Fruit fly (Drosophila melanogaster) whole organism, embryonic: ENCODE measurements around the gene CG34427.

ENCODE experiments used
- Asciz ChIP-seq: fragments of 200-800 bp; sonication (Bioruptor generic); optimal IDR thresholded peaks from 2 replicates; lab custom pipeline; 2017; ENCODE audit warnings: missing biosample characterization, mild to moderate bottlenecking, missing genetic modification characterization, missing genetic modification reagents
- Blimp-1 ChIP-seq: fragments of 200-800 bp; sonication (Bioruptor generic); optimal IDR thresholded peaks from 3 replicates; lab custom pipeline; 2018; ENCODE audit warnings: missing biosample characterization, missing genetic modification characterization, mild to moderate bottlenecking, moderate library complexity, missing genetic modification reagents
- CG10462 ChIP-seq: fragments of 200-800 bp; sonication (Bioruptor generic); optimal IDR thresholded peaks from 2 replicates; lab custom pipeline; 2016; ENCODE audit warnings: missing biosample characterization, missing genetic modification characterization
- CG11504 ChIP-seq: fragments of 200-800 bp; sonication (Bioruptor generic); optimal IDR thresholded peaks from 3 replicates; lab custom pipeline; 2019; ENCODE audit warnings: missing biosample characterization, mild to moderate bottlenecking, missing genetic modification characterization, moderate library complexity
- CG11695 ChIP-seq: fragments of 200-800 bp; sonication (Bioruptor generic); IDR thresholded peaks from 3 replicates; pipeline ENCODE4 v1.3.6; 2022; ENCODE audit warnings: missing biosample characterization, missing genetic modification characterization
- CG12104 ChIP-seq: fragments of 200-800 bp; sonication (Bioruptor generic); optimal IDR thresholded peaks from 3 replicates; lab custom pipeline; 2016; ENCODE audit warnings: missing biosample characterization, missing genetic modification characterization
- CG1647 ChIP-seq: fragments of 200-800 bp; sonication (Bioruptor generic); optimal IDR thresholded peaks from 3 replicates; lab custom pipeline; 2016; ENCODE audit warnings: missing biosample characterization, missing genetic modification characterization
- CG16779 ChIP-seq: fragments of 200-800 bp; sonication (Bioruptor generic); IDR thresholded peaks from 2 replicates; pipeline ENCODE4 v1.3.6; 2022; ENCODE audit warnings: missing biosample characterization, missing genetic modification characterization
- CG16813 ChIP-seq: fragments of 200-800 bp; sonication (Bioruptor generic); IDR thresholded peaks from 3 replicates; pipeline ENCODE4 v1.3.6; 2022; ENCODE audit warnings: missing biosample characterization, missing genetic modification characterization; ENCODE audit not compliant: partially characterized antibody
- CG18011 ChIP-seq: fragments of 200-800 bp; sonication (Bioruptor generic); optimal IDR thresholded peaks from 2 replicates; lab custom pipeline; 2017; ENCODE audit warnings: missing biosample characterization, missing genetic modification characterization, mild to moderate bottlenecking, moderate library complexity, missing genotype
- CG2875 ChIP-seq: fragments of 200-800 bp; sonication (Bioruptor generic); optimal IDR thresholded peaks from 2 replicates; lab custom pipeline; 2017; ENCODE audit warnings: missing biosample characterization, mild to moderate bottlenecking, missing genetic modification characterization, missing genetic modification reagents
- CG30431 ChIP-seq: fragments of 200-800 bp; sonication (Bioruptor generic); optimal IDR thresholded peaks from 2 replicates; lab custom pipeline; 2017; ENCODE audit warnings: missing biosample characterization, missing genetic modification characterization
- CG32532 ChIP-seq: fragments of 200-800 bp; sonication (Bioruptor generic); IDR thresholded peaks from 2 replicates; pipeline ENCODE4 v1.3.6; 2022; ENCODE audit warnings: missing biosample characterization, missing genetic modification characterization
- CG4854 ChIP-seq: fragments of 200-800 bp; sonication (Bioruptor generic); optimal IDR thresholded peaks from 2 replicates; lab custom pipeline; 2016; ENCODE audit warnings: missing biosample characterization, missing genetic modification characterization, inconsistent platforms
- CG6254 ChIP-seq: fragments of 200-800 bp; sonication (Bioruptor generic); optimal IDR thresholded peaks from 3 replicates; lab custom pipeline; 2017; ENCODE audit warnings: mild to moderate bottlenecking, missing biosample characterization, missing genetic modification reagents, missing genetic modification characterization
- CG6765 ChIP-seq: fragments of 200-800 bp; sonication (Bioruptor generic); optimal IDR thresholded peaks from 3 replicates; lab custom pipeline; 2017; ENCODE audit warnings: missing biosample characterization, mild to moderate bottlenecking, missing genetic modification characterization
- CG7963 ChIP-seq: fragments of 200-800 bp; sonication (Bioruptor generic); IDR thresholded peaks from 3 replicates; pipeline ENCODE4 v1.3.6; 2022; ENCODE audit warnings: missing biosample characterization, missing genetic modification characterization; ENCODE audit not compliant: partially characterized antibody
- CG9437 ChIP-seq: fragments of 200-800 bp; sonication (Bioruptor generic); optimal IDR thresholded peaks from 2 replicates; lab custom pipeline; 2018; ENCODE audit warnings: missing biosample characterization, mild to moderate bottlenecking, missing genetic modification characterization
- CG9817 ChIP-seq: fragments of 200-800 bp; sonication (Bioruptor generic); optimal IDR thresholded peaks from 2 replicates; lab custom pipeline; 2018; ENCODE audit warnings: missing biosample characterization, mild to moderate bottlenecking, missing genetic modification characterization, moderate library complexity
- CrebB ChIP-seq: fragments of 200-800 bp; sonication (Bioruptor generic); optimal IDR thresholded peaks from 3 replicates; lab custom pipeline; 2018; ENCODE audit warnings: missing biosample characterization, mild to moderate bottlenecking, missing genetic modification characterization
- D ChIP-seq, 2 experiments: fragments of 200-800 bp in 1 of 2; fragments of >200 bp in 1 of 2; sonication (Bioruptor generic) in 1 of 2; optimal IDR thresholded peaks; 2 replicates in 1 of 2; 3 replicates in 1 of 2; lab custom pipeline; 2017; ENCODE audit warnings: mild to moderate bottlenecking in 1 of 2, missing biosample characterization in 1 of 2, missing genetic modification characterization in 1 of 2, missing genetic modification reagents in 1 of 2
- Dip3 ChIP-seq: fragments of 200-800 bp; sonication (Bioruptor generic); optimal IDR thresholded peaks from 3 replicates; lab custom pipeline; 2016; ENCODE audit warnings: missing biosample characterization, missing genetic modification characterization
- Fer3 ChIP-seq: fragments of 200-800 bp; sonication (Bioruptor generic); optimal IDR thresholded peaks from 2 replicates; lab custom pipeline; 2018; ENCODE audit warnings: missing biosample characterization, mild to moderate bottlenecking, missing genetic modification characterization, moderate library complexity
- Hmr ChIP-seq: fragments of 200-800 bp; sonication (Bioruptor generic); optimal IDR thresholded peaks from 3 replicates; lab custom pipeline; 2017; ENCODE audit warnings: mild to moderate bottlenecking, missing biosample characterization, missing genetic modification reagents, missing genetic modification characterization
- Hmx ChIP-seq: fragments of 200-800 bp; sonication (Bioruptor generic); optimal IDR thresholded peaks from 2 replicates; lab custom pipeline; 2016; ENCODE audit warnings: missing biosample characterization, missing genetic modification characterization
- Hsf ChIP-seq: fragments of 200-800 bp; sonication (Bioruptor generic); optimal IDR thresholded peaks from 3 replicates; lab custom pipeline; 2016; ENCODE audit warnings: missing biosample characterization, missing genetic modification characterization
- Med ChIP-seq: fragments of 200-800 bp; sonication (Bioruptor generic); peaks from one replicate; lab custom pipeline; 2016; ENCODE audit warnings: missing biosample characterization, missing genetic modification characterization, mild to moderate bottlenecking, inconsistent platforms, moderate library complexity
- NC2α ChIP-seq: fragments of 200-800 bp; sonication (Bioruptor generic); optimal IDR thresholded peaks from 2 replicates; lab custom pipeline; 2016; ENCODE audit warnings: missing biosample characterization, missing genetic modification characterization
- Ptx1 ChIP-seq: fragments of 200-800 bp; sonication (Bioruptor generic); IDR thresholded peaks from 2 replicates; pipeline ENCODE4 v1.3.6; 2022; ENCODE audit warnings: missing biosample characterization, missing genetic modification characterization
- amos ChIP-seq: fragments of 200-800 bp; sonication (Bioruptor generic); IDR thresholded peaks from 2 replicates; pipeline ENCODE4 v1.3.6; 2022; ENCODE audit warnings: missing biosample characterization, missing genetic modification characterization; ENCODE audit not compliant: partially characterized antibody
- ase ChIP-seq: fragments of 200-800 bp; sonication (Bioruptor generic); IDR thresholded peaks from 3 replicates; pipeline ENCODE4 v1.3.6; 2022; ENCODE audit warnings: missing biosample characterization, missing genetic modification characterization
- ash1 ChIP-seq: fragments of 200-800 bp; sonication (Bioruptor generic); optimal IDR thresholded peaks from 2 replicates; lab custom pipeline; 2018; ENCODE audit warnings: missing biosample characterization, mild to moderate bottlenecking, missing genetic modification characterization
- crol ChIP-seq: fragments of 200-800 bp; sonication (Bioruptor generic); IDR thresholded peaks from 2 replicates; pipeline ENCODE4 v1.3.6; 2022; ENCODE audit warnings: missing biosample characterization, missing genetic modification characterization
- crp ChIP-seq, 2 experiments: fragments of 200-800 bp; sonication (Bioruptor generic); optimal IDR thresholded peaks; 2 replicates in 1 of 2; 3 replicates in 1 of 2; lab custom pipeline; 2017; ENCODE audit warnings: missing biosample characterization in 2 of 2, missing genetic modification characterization in 2 of 2, mild to moderate bottlenecking in 1 of 2, moderate library complexity in 1 of 2
- dati ChIP-seq: fragments of 200-800 bp; sonication (Bioruptor generic); IDR thresholded peaks from 2 replicates; pipeline ENCODE4 v1.3.6; 2022; ENCODE audit warnings: missing biosample characterization, missing genetic modification characterization
- h ChIP-seq: fragments of >200 bp; optimal IDR thresholded peaks from 2 replicates; lab custom pipeline; 2017
- ham ChIP-seq: fragments of 200-800 bp; sonication (Bioruptor generic); IDR thresholded peaks from 2 replicates; pipeline ENCODE4 v1.3.6; 2022; ENCODE audit warnings: missing biosample characterization, missing genetic modification characterization
- jumu ChIP-seq: fragments of 200-800 bp; sonication (Bioruptor generic); optimal IDR thresholded peaks from 3 replicates; lab custom pipeline; 2016; ENCODE audit warnings: missing biosample characterization, missing genetic modification characterization
- nmo ChIP-seq: fragments of 200-800 bp; sonication (Bioruptor generic); optimal IDR thresholded peaks from 2 replicates; lab custom pipeline; 2018; ENCODE audit warnings: missing biosample characterization, mild to moderate bottlenecking, missing genetic modification characterization, moderate library complexity
- odd ChIP-seq: fragments of 200-800 bp; sonication (Bioruptor generic); optimal IDR thresholded peaks from 2 replicates; lab custom pipeline; 2017; ENCODE audit warnings: missing biosample characterization, mild to moderate bottlenecking, missing genetic modification characterization
- p53 ChIP-seq: fragments of 200-800 bp; sonication (Bioruptor generic); optimal IDR thresholded peaks from 2 replicates; lab custom pipeline; 2016; ENCODE audit warnings: missing biosample characterization, missing genetic modification characterization
- repo ChIP-seq: fragments of 200-800 bp; sonication (Bioruptor generic); optimal IDR thresholded peaks from 2 replicates; lab custom pipeline; 2016; ENCODE audit warnings: missing biosample characterization, missing genetic modification characterization
- shn ChIP-seq: fragments of 200-800 bp; sonication (Bioruptor generic); optimal IDR thresholded peaks from 3 replicates; lab custom pipeline; 2016; ENCODE audit warnings: missing biosample characterization, missing genetic modification characterization
- sna ChIP-seq: fragments of 200-800 bp; sonication (Bioruptor generic); IDR thresholded peaks from 2 replicates; pipeline ENCODE4 v1.3.6; 2022; ENCODE audit warnings: missing biosample characterization, missing genetic modification characterization; ENCODE audit not compliant: partially characterized antibody
- tna ChIP-seq: fragments of 200-800 bp; sonication (Bioruptor generic); IDR thresholded peaks from 2 replicates; pipeline ENCODE4 v1.3.6; 2022; ENCODE audit warnings: missing biosample characterization, missing genetic modification characterization; ENCODE audit not compliant: partially characterized antibody
- twi ChIP-seq: fragments of 200-800 bp; optimal IDR thresholded peaks from 2 replicates; lab custom pipeline; 2019; ENCODE audit warnings: missing biosample characterization, mild to moderate bottlenecking, missing genetic modification characterization, moderate library complexity
- vfl ChIP-seq: fragments of 200-800 bp; sonication (Bioruptor generic); optimal IDR thresholded peaks from 2 replicates; lab custom pipeline; 2016; ENCODE audit warnings: missing biosample characterization, missing genetic modification characterization
- wor ChIP-seq: fragments of 200-800 bp; sonication (Bioruptor generic); IDR thresholded peaks from 2 replicates; pipeline ENCODE4 v1.3.6; 2022; ENCODE audit warnings: missing biosample characterization, missing genetic modification characterization
- zfh2 ChIP-seq: fragments of 200-800 bp; sonication (Bioruptor generic); optimal IDR thresholded peaks from 2 replicates; lab custom pipeline; 2016; ENCODE audit warnings: missing biosample characterization, missing genetic modification characterization

Gene CG34427

DNA sequence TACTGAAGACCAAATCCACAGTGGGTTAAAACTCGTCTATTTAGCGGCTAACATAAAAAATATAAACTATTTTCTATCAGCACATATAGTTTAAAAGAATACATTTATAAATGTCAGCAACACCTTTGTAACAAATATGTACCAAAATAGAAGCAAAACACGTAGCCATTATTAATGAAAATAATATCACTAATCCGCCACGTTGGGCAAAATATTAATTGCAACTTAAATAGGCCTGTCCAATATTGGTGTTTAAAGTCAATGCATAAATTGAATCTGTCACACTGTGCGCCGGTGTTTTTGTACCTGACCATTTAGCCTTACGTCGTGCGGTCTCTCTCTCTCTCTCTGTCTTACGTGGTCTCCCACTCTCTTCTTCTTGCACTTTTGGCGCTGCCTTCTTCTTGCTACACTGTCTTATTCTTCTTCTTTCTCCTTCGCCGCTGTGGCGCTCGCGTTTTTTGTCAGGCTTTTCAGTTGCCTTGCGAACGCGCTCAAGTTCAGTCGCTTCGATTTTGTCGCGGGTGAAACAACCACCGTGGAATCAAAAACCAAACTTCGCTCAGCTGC lies 38.5 kb upstream of the CG34427 start (continued):
- peak; percentile 98 for TF ChIP-seq shn
- peak; percentile 96 for TF ChIP-seq NC2α (GFP tag; lab: Kevin White, UChicago)
- peak; percentile 98 for TF ChIP-seq Dip3
- peak; percentile 95 for TF ChIP-seq repo (GFP tag; lab: Kevin White, UChicago)
- peak; percentile 16 to 71 for TF ChIP-seq crp (GFP tag; optimal IDR thresholded peaks at IDR 0.05; lab: Kevin White, UChicago)
- TF ChIP-seq h (lab: Kevin White, UChicago), result no peak
- TF ChIP-seq CG9437, result peak; percentile 100
- TF ChIP-seq CG7963, result peak; percentile 40; the same call in 1 of the 3 replicates
- peak; percentile 96 for TF ChIP-seq CG4854 (GFP tag; lab: Kevin White, UChicago)
- TF ChIP-seq Hsf (GFP tag; lab: Kevin White, UChicago), result peak; percentile 99
- TF ChIP-seq p53, result peak; percentile 61
- TF ChIP-seq CG16813 (GFP tag; lab: Robert Waterston, UW), result peak; percentile 59
- TF ChIP-seq odd, result peak; percentile 98
- no peak for TF ChIP-seq ash1 (GFP tag; lab: Kevin White, UChicago)
- TF ChIP-seq nmo (GFP tag; lab: Kevin White, UChicago), result peak; percentile 100
- peak; percentile 98 for TF ChIP-seq CG32532
- TF ChIP-seq CG2875 (GFP tag; lab: Kevin White, UChicago), result peak; percentile 97
- peak; percentile 68 for TF ChIP-seq crol (GFP tag; lab: Robert Waterston, UW)
- peak; percentile 92 for TF ChIP-seq CG1647
- TF ChIP-seq Hmx (GFP tag; lab: Kevin White, UChicago), result peak; percentile 86
- TF ChIP-seq dati (GFP tag; lab: Robert Waterston, UW), result peak; percentile 93
- TF ChIP-seq zfh2 (GFP tag; lab: Kevin White, UChicago), result peak; percentile 98
- no peak for TF ChIP-seq sna (GFP tag; lab: Robert Waterston, UW)
- TF ChIP-seq CG30431 (GFP tag; lab: Kevin White, UChicago), result peak; percentile 99
- peak; percentile 98 for TF ChIP-seq CG11695 (GFP tag; lab: Robert Waterston, UW)
- peak; percentile 98 for TF ChIP-seq Ptx1
- peak; percentile 98 for TF ChIP-seq twi (tag; lab: Kevin White, UChicago)
- peak; percentile 90 for TF ChIP-seq CG18011 (GFP tag; lab: Kevin White, UChicago)
- TF ChIP-seq tna (GFP tag; lab: Robert Waterston, UW), result no peak; the same call in 1 of the 2 replicates
- TF ChIP-seq CrebB (tag; lab: Kevin White, UChicago), result peak; percentile 96
- peak; percentile 88 for TF ChIP-seq CG6765
- TF ChIP-seq D (optimal IDR thresholded peaks at IDR 0.05; lab: Kevin White, UChicago), result no peak
- TF ChIP-seq D (GFP tag; optimal IDR thresholded peaks at IDR 0.05; lab: Kevin White, UChicago), result peak; percentile 99
- TF ChIP-seq CG10462 (GFP tag; lab: Kevin White, UChicago), result peak; percentile 98
- TF ChIP-seq Asciz, result peak; percentile 96
- TF ChIP-seq Fer3 (tag; lab: Kevin White, UChicago), result peak; percentile 92
- peak; percentile 91 for TF ChIP-seq CG6254
- TF ChIP-seq ase (GFP tag; lab: Robert Waterston, UW), result peak; percentile 97
- TF ChIP-seq Hmr (GFP tag; lab: Kevin White, UChicago), result peak; percentile 99
- TF ChIP-seq Blimp-1 (GFP tag; lab: Kevin White, UChicago), result peak; percentile 95
- TF ChIP-seq amos (GFP tag; lab: Robert Waterston, UW), result peak; percentile 28; the same call in 1 of the 2 replicates
- peak; percentile 98 for TF ChIP-seq Med (GFP tag; lab: Kevin White, UChicago)
- peak; percentile 98 for TF ChIP-seq jumu (GFP tag; lab: Kevin White, UChicago)
- TF ChIP-seq CG11504 (tag; lab: Kevin White, UChicago), result peak; percentile 96
- TF ChIP-seq CG9817 (tag; lab: Kevin White, UChicago), result peak; percentile 99
- TF ChIP-seq wor (GFP tag; lab: Robert Waterston, UW), result peak; percentile 99
- TF ChIP-seq ham, result peak; percentile 93
- TF ChIP-seq CG16779 (GFP tag; lab: Robert Waterston, UW), result peak; percentile 90
- peak; percentile 93 for TF ChIP-seq CG12104 (GFP tag; lab: Kevin White, UChicago)
- peak; percentile 97 for TF ChIP-seq vfl (GFP tag; lab: Kevin White, UChicago)
